Worm (Caenorhabditis elegans): ENCODE measurements around the gene C54F6.12.

DNA sequence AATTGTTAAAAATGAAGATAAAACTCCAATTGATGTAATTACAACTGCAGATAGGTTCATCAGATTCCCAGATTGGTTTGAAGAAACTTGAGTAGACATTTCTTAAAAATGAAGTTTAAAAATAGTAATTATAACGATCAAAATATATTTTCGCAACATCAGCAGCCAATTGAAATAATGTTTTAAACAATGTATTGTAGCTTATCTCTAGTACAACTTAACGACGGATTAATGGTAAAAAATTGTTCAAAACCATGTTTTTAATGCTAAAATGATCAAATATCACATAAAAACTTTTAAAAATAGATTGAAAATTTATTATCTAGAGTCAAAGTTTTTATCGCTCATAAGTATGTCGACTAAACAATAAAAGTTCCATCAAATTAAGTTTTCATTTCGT, 42.7 kb downstream of the C54F6.12 start, which contains the start of gene srbc-11:
- TF ChIP-seq F33H1.4 (GFP tag; IDR thresholded peaks at IDR 0.05), result no peak
- no peak for TF ChIP-seq F52B5.7 (tag; optimal IDR thresholded peaks at IDR 0.05)
- no peak for TF ChIP-seq egl-18 (GFP tag; IDR thresholded peaks at IDR 0.05)
- no peak for TF ChIP-seq K12H6.12 (tag; optimal IDR thresholded peaks at IDR 0.05)
- no peak for TF ChIP-seq ceh-79 (tag; optimal IDR thresholded peaks at IDR 0.05)
- no peak for TF ChIP-seq snpc-4 (GFP tag; optimal IDR thresholded peaks at IDR 0.05)
- no peak for TF ChIP-seq snpc-4 (tag; optimal IDR thresholded peaks at IDR 0.05)
- no peak for TF ChIP-seq nfya-2 (GFP tag; IDR thresholded peaks at IDR 0.05)
